Worm (Caenorhabditis elegans): ENCODE measurements around the gene str-67.

The str-67 gene

DNA sequence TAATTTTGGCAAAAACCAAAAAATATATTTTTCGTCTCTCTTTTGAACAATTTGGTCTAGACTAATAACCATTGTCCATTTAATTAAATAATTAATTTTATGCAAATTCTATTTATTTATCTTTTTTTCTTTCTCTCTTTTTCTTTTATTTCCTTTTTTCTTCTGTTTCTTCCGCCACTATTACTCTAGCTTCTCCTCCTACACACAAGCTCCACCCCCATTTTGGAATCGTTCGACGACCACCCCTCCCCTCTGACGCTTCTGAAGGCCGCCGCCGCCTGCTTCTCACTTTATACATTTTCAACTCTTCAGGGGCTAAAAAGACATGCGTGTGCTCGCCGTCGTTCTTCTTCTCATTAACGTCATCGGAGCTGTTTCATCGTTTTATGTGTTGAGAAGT lies 10.6 kb upstream of the str-67 start, which contains the start of gene K10C9.1:
K10C9.1 (plus strand) TSS at position 301 of the 400 bp plus-strand sequence.
- TF ChIP-seq dpl-1 (GFP tag; optimal IDR thresholded peaks at IDR 0.05) (no peak), alr-1 (tag; optimal IDR thresholded peaks at IDR 0.05; ENCODE audit: borderline replicate concordance) (no peak), swsn-7 (tag; optimal IDR thresholded peaks at IDR 0.05) (no peak), fkh-4 (tag; optimal IDR thresholded peaks at IDR 0.05; ENCODE audit: borderline replicate concordance) (no peak), unc-62 (GFP tag; optimal IDR thresholded peaks at IDR 0.05) (no peak), nhr-84 (tag; optimal IDR thresholded peaks at IDR 0.05) (no peak), skn-1 (tag; optimal IDR thresholded peaks at IDR 0.05) (no peak), xbp-1 (tag; optimal IDR thresholded peaks at IDR 0.05) (no peak), nhr-12 (tag; optimal IDR thresholded peaks at IDR 0.05) (no peak), tbx-2 (tag; optimal IDR thresholded peaks at IDR 0.05) (no peak), unc-130 (tag; optimal IDR thresholded peaks at IDR 0.05) (no peak), nhr-237 (tag; optimal IDR thresholded peaks at IDR 0.05) (no peak), aha-1 (tag; optimal IDR thresholded peaks at IDR 0.05) (no peak)

DNA sequence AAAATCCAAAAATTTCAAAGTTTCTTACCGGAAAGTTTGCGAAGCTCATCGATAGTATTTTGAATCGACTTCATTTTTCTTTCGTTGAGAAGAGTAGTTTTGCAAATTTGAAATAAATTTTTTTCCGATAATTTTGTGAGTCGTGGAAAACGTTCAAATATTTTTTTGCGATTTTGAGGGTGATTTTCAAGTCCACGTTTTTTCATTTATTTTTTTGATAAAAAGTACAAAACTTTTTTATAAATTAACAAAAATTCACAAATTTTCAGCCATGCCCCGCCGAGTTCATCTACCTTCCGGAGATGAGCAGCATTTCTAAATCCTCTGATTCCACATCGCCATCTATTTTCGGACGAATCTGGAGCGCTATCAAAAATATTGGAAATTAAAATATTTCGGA lies 3.1 kb upstream of the str-67 start, which contains the start of gene K10C9.7:
K10C9.7 (minus strand) TSS at position 101 of the 400 bp plus-strand sequence.
- TF ChIP-seq hpl-2 (GFP tag; optimal IDR thresholded peaks at IDR 0.05): no peak
- no peak for TF ChIP-seq pag-3 (tag; optimal IDR thresholded peaks at IDR 0.05; ENCODE audit: borderline replicate concordance, insufficient read depth)
- no peak for TF ChIP-seq fkh-10 (GFP tag; optimal IDR thresholded peaks at IDR 0.05)
- TF ChIP-seq Y116A8C.19 (tag; optimal IDR thresholded peaks at IDR 0.05; ENCODE audit: borderline replicate concordance): no peak
- no peak for TF ChIP-seq lin-15B (tag; optimal IDR thresholded peaks at IDR 0.05)
- no peak for TF ChIP-seq alr-1 (tag; optimal IDR thresholded peaks at IDR 0.05; ENCODE audit: borderline replicate concordance)
- no peak for TF ChIP-seq sup-37 (GFP tag; optimal IDR thresholded peaks at IDR 0.05)
- TF ChIP-seq elt-3 (tag; optimal IDR thresholded peaks at IDR 0.05): no peak

ce11 chrV:1061295-1061694 lies 3.1 kb downstream of the str-67 start, which contains the start of gene rnst-2:
rnst-2 (plus strand) TSS chrV:1061595.
- TF ChIP-seq ztf-4 (tag; optimal IDR thresholded peaks at IDR 0.05): no peak
- no peak for TF ChIP-seq mab-9 (GFP tag; IDR thresholded peaks at IDR 0.05)
- no peak for TF ChIP-seq nhr-77 (tag; optimal IDR thresholded peaks at IDR 0.05)
- TF ChIP-seq snu-23 (GFP tag; optimal IDR thresholded peaks at IDR 0.05): no peak
- no peak for TF ChIP-seq tbx-2 (tag; optimal IDR thresholded peaks at IDR 0.05)
- no peak for TF ChIP-seq ets-5 (GFP tag; IDR thresholded peaks at IDR 0.05)
- TF ChIP-seq C04F5.9 (tag; optimal IDR thresholded peaks at IDR 0.05): no peak
- TF ChIP-seq irx-1 (tag; optimal IDR thresholded peaks at IDR 0.05): no peak
- TF ChIP-seq fkh-8 (tag; optimal IDR thresholded peaks at IDR 0.05): no peak
- no peak for TF ChIP-seq lin-13 (GFP tag; optimal IDR thresholded peaks at IDR 0.05)
- TF ChIP-seq jun-1 (tag; optimal IDR thresholded peaks at IDR 0.05): no peak
- no peak for TF ChIP-seq unc-130 (tag; optimal IDR thresholded peaks at IDR 0.05)
- no peak for TF ChIP-seq ceh-90 (tag; optimal IDR thresholded peaks at IDR 0.05)
- no peak for TF ChIP-seq unc-30 (tag; optimal IDR thresholded peaks at IDR 0.05)
- TF ChIP-seq sox-4 (tag; optimal IDR thresholded peaks at IDR 0.05): no peak
- TF ChIP-seq pax-3 (tag; optimal IDR thresholded peaks at IDR 0.05): no peak
- no peak for TF ChIP-seq zip-4 (GFP tag; optimal IDR thresholded peaks at IDR 0.05)

ce11 chrV:1060219-1060863 lies 4.0 kb downstream of the str-67 start:
- TF ChIP-seq efl-1 (optimal IDR thresholded peaks at IDR 0.05) (peak in 1 of 2 experiments; percentile 15), efl-1 (GFP tag; optimal IDR thresholded peaks at IDR 0.05 in 1 of 2) (peak in 1 of 2 experiments; percentile 89), lsy-2 (tag; optimal IDR thresholded peaks at IDR 0.05) (peak in 1 of 2 experiments; percentile 33), nhr-90 (tag; optimal IDR thresholded peaks at IDR 0.05; ENCODE audit: poor library complexity) (peak; percentile 49), lin-15B (tag; optimal IDR thresholded peaks at IDR 0.05) (no peak), elt-2 (tag; optimal IDR thresholded peaks at IDR 0.05) (peak; percentile 90), elt-3 (tag; optimal IDR thresholded peaks at IDR 0.05) (peak in 3 of 6 experiments; percentile 37 to 95 (median 53)), unc-130 (tag; optimal IDR thresholded peaks at IDR 0.05) (no peak), nhr-84 (tag; optimal IDR thresholded peaks at IDR 0.05) (no peak), nhr-20 (tag; optimal IDR thresholded peaks at IDR 0.05) (peak; percentile 51), tbx-2 (tag; optimal IDR thresholded peaks at IDR 0.05) (peak; percentile 18), rnt-1 (tag; optimal IDR thresholded peaks at IDR 0.05) (peak; percentile 47), nhr-71 (tag; optimal IDR thresholded peaks at IDR 0.05) (peak; percentile 65), lir-3 (tag; optimal IDR thresholded peaks at IDR 0.05; ENCODE audit: poor library complexity) (peak; percentile 64), pqm-1 (tag; optimal IDR thresholded peaks at IDR 0.05) (peak; percentile 52), lin-39 (tag; optimal IDR thresholded peaks at IDR 0.05) (peak; percentile 37), ama-1 (optimal IDR thresholded peaks at IDR 0.05) (no peak), irx-1 (tag; optimal IDR thresholded peaks at IDR 0.05) (no peak)

Measured in whole organism, L1 larva.